Worm (Caenorhabditis elegans) whole organism, young adult: ENCODE results near the gene C01G10.1.

Experiments
- B0035.1 ChIP-seq: sonication (generic microtip); optimal IDR thresholded peaks from 2 replicates; lab custom pipeline; 2016; ENCODE audit warnings: missing genetic modification characterization, mild to moderate bottlenecking, missing compliant biosample characterization, missing genotype, missing genetic modification reagents
- B0336.3 ChIP-seq: fragments of 200-800 bp; sonication (Bioruptor generic); IDR thresholded peaks from 2 replicates; pipeline ENCODE4 v1.3.6; 2022; ENCODE audit warnings: missing genetic modification characterization, missing compliant biosample characterization
- C06A6.2 ChIP-seq: fragments of 200-800 bp; sonication (Bioruptor generic); conservative IDR thresholded peaks from 2 replicates; pipeline ENCODE4 v1.3.6; 2022; ENCODE audit warnings: missing genetic modification characterization, missing compliant biosample characterization
- C17E4.6 ChIP-seq: fragments of 200-800 bp; sonication (Bioruptor generic); IDR thresholded peaks from 2 replicates; pipeline ENCODE4 v1.3.6; 2022; ENCODE audit warnings: missing genetic modification reagents, missing genetic modification characterization, missing compliant biosample characterization
- F39B2.1 ChIP-seq: fragments of 200-800 bp; sonication (Bioruptor generic); IDR thresholded peaks from 2 replicates; pipeline ENCODE4 v1.3.6; 2022; ENCODE audit warnings: missing genetic modification reagents, missing genetic modification characterization, missing compliant biosample characterization
- F52B5.7 ChIP-seq: sonication (generic microtip); optimal IDR thresholded peaks from 2 replicates; lab custom pipeline; 2016; ENCODE audit warnings: mild to moderate bottlenecking, missing genetic modification characterization, missing compliant biosample characterization
- T07F8.4 ChIP-seq: sonication (generic microtip); optimal IDR thresholded peaks from 2 replicates; lab custom pipeline; 2016; ENCODE audit warnings: mild to moderate bottlenecking, missing genetic modification characterization, moderate library complexity, missing compliant biosample characterization
- Y53F4B.3 ChIP-seq: fragments of 200-800 bp; sonication (Bioruptor generic); IDR thresholded peaks from 2 replicates; pipeline ENCODE4 v1.3.6; 2022; ENCODE audit warnings: missing genetic modification reagents, missing genetic modification characterization, missing compliant biosample characterization
- Y79H2A.3 ChIP-seq: fragments of 200-800 bp; sonication (Bioruptor generic); conservative IDR thresholded peaks from 2 replicates; pipeline ENCODE4 v1.3.6; 2022; ENCODE audit warnings: missing genetic modification reagents, missing genetic modification characterization, missing compliant biosample characterization
- akir-1 ChIP-seq: fragments of 200-800 bp; sonication (Bioruptor generic); optimal IDR thresholded peaks from 2 replicates; lab custom pipeline; 2018; ENCODE audit warnings: mild to moderate bottlenecking, missing genetic modification characterization, moderate library complexity, missing compliant biosample characterization
- aptf-2 ChIP-seq: fragments of 200-800 bp; sonication (Bioruptor generic); conservative IDR thresholded peaks from 2 replicates; pipeline ENCODE4 v1.3.6; 2022; ENCODE audit warnings: missing genetic modification reagents, missing genetic modification characterization, missing compliant biosample characterization
- attf-3 ChIP-seq: fragments of 200-800 bp; sonication (Bioruptor generic); conservative IDR thresholded peaks from 2 replicates; pipeline ENCODE4 v1.3.6; 2022; ENCODE audit warnings: missing genetic modification reagents, missing genetic modification characterization, missing compliant biosample characterization
- bed-1 ChIP-seq: fragments of 200-800 bp; sonication (Bioruptor generic); IDR thresholded peaks from 2 replicates; pipeline ENCODE4 v1.3.6; 2022; ENCODE audit warnings: missing genetic modification reagents, missing genetic modification characterization, missing compliant biosample characterization
- bed-2 ChIP-seq: fragments of 200-800 bp; sonication (Bioruptor generic); IDR thresholded peaks from 2 replicates; pipeline ENCODE4 v1.3.6; 2022; ENCODE audit warnings: missing genetic modification reagents, missing genetic modification characterization, missing compliant biosample characterization
- cebp-2 ChIP-seq: fragments of 200-800 bp; sonication (Bioruptor generic); IDR thresholded peaks from 2 replicates; pipeline ENCODE4 v1.3.6; 2022; ENCODE audit warnings: missing genetic modification characterization, missing compliant biosample characterization
- ceh-40 ChIP-seq: fragments of 200-800 bp; sonication (Bioruptor generic); IDR thresholded peaks from 2 replicates; pipeline ENCODE4 v1.3.6; 2022; ENCODE audit warnings: missing genetic modification characterization, missing compliant biosample characterization
- ceh-58 ChIP-seq: fragments of 200-800 bp; sonication (Bioruptor generic); IDR thresholded peaks from 2 replicates; pipeline ENCODE4 v1.3.6; 2022; ENCODE audit warnings: missing genetic modification characterization, missing compliant biosample characterization
- ceh-79 ChIP-seq: sonication (generic microtip); optimal IDR thresholded peaks from 2 replicates; lab custom pipeline; 2017; ENCODE audit warnings: mild to moderate bottlenecking, missing genetic modification characterization, missing compliant biosample characterization
- die-1 ChIP-seq: sonication (generic microtip); optimal IDR thresholded peaks from 2 replicates; lab custom pipeline; 2016; ENCODE audit warnings: missing genotype, mild to moderate bottlenecking, missing genetic modification characterization, missing compliant biosample characterization
- dox-1 ChIP-seq: fragments of 200-800 bp; sonication (Bioruptor generic); IDR thresholded peaks from 2 replicates; pipeline ENCODE4 v1.3.6; 2022; ENCODE audit warnings: missing genetic modification reagents, missing genetic modification characterization, missing compliant biosample characterization
- fkh-3 ChIP-seq: sonication (generic microtip); optimal IDR thresholded peaks from 2 replicates; lab custom pipeline; 2016; ENCODE audit warnings: mild to moderate bottlenecking, missing genetic modification characterization, missing compliant biosample characterization
- him-1 ChIP-seq: sonication (generic microtip); optimal IDR thresholded peaks from 2 replicates; lab custom pipeline; 2016; ENCODE audit warnings: missing genotype, missing genetic modification reagents, missing genetic modification characterization, missing compliant biosample characterization
- hlh-26 ChIP-seq: fragments of 200-800 bp; sonication (Bioruptor generic); conservative IDR thresholded peaks from 2 replicates; pipeline ENCODE4 v1.3.6; 2022; ENCODE audit warnings: missing genetic modification reagents, missing genetic modification characterization, missing compliant biosample characterization
- hmg-1.2 ChIP-seq: fragments of 200-800 bp; sonication (Bioruptor generic); IDR thresholded peaks from 2 replicates; pipeline ENCODE4 v1.3.6; 2022; ENCODE audit warnings: missing genetic modification reagents, missing genetic modification characterization, missing compliant biosample characterization
- hrde-1 ChIP-seq: sonication (generic microtip); optimal IDR thresholded peaks from 2 replicates; lab custom pipeline; 2016; ENCODE audit warnings: missing genetic modification characterization, mild to moderate bottlenecking, missing compliant biosample characterization, moderate library complexity, missing genotype, missing genetic modification reagents, borderline replicate concordance
- lag-1 ChIP-seq: fragments of 200-800 bp; sonication (Bioruptor generic); IDR thresholded peaks from 2 replicates; pipeline ENCODE4 v1.3.6; 2022; ENCODE audit warnings: missing genetic modification reagents, missing genetic modification characterization, missing compliant biosample characterization
- let-526 ChIP-seq: fragments of 200-800 bp; sonication (Bioruptor generic); IDR thresholded peaks from 2 replicates; pipeline ENCODE4 v1.3.6; 2022; ENCODE audit warnings: missing genetic modification reagents, missing genetic modification characterization, missing compliant biosample characterization
- let-607 ChIP-seq, 2 experiments: fragments of 200-800 bp in 1 of 2; sonication (Bioruptor generic) in 1 of 2; sonication (generic microtip) in 1 of 2; optimal IDR thresholded peaks; 2 replicates each; lab custom pipeline; 2016 to 2018; ENCODE audit warnings: mild to moderate bottlenecking in 2 of 2, missing compliant biosample characterization in 2 of 2, missing genetic modification characterization in 2 of 2, moderate library complexity in 2 of 2, missing genotype in 1 of 2
- madf-10 ChIP-seq: sonication (generic microtip); optimal IDR thresholded peaks from 2 replicates; lab custom pipeline; 2016; ENCODE audit warnings: mild to moderate bottlenecking, missing genetic modification characterization, missing compliant biosample characterization
- mel-28 ChIP-seq: sonication (generic microtip); optimal IDR thresholded peaks from 2 replicates; lab custom pipeline; 2016; ENCODE audit warnings: borderline replicate concordance, mild to moderate bottlenecking, missing genetic modification characterization, missing compliant biosample characterization
- mes-4 ChIP-seq: sonication (generic microtip); optimal IDR thresholded peaks from 2 replicates; lab custom pipeline; 2016; ENCODE audit warnings: missing genotype, missing genetic modification characterization, missing compliant biosample characterization
- nhr-179 ChIP-seq: sonication (generic microtip); optimal IDR thresholded peaks from 2 replicates; lab custom pipeline; 2016; ENCODE audit warnings: mild to moderate bottlenecking, missing genetic modification characterization, missing compliant biosample characterization
- nhr-27 ChIP-seq: fragments of 200-800 bp; sonication (Bioruptor generic); optimal IDR thresholded peaks from 2 replicates; lab custom pipeline; 2018; ENCODE audit warnings: mild to moderate bottlenecking, missing genetic modification characterization, moderate library complexity, missing compliant biosample characterization
- nhr-90 ChIP-seq: sonication (generic microtip); optimal IDR thresholded peaks from 2 replicates; lab custom pipeline; 2016; ENCODE audit warnings: missing genotype, mild to moderate bottlenecking, missing genetic modification characterization, missing compliant biosample characterization
- pbrm-1 ChIP-seq: fragments of 200-800 bp; sonication (Bioruptor generic); IDR thresholded peaks from 2 replicates; pipeline ENCODE4 v1.3.6; 2022; ENCODE audit warnings: missing genetic modification reagents, missing genetic modification characterization, missing compliant biosample characterization
- rec-8 ChIP-seq, 2 experiments: sonication (generic microtip); optimal IDR thresholded peaks; 2 replicates each; lab custom pipeline; 2016; ENCODE audit warnings: mild to moderate bottlenecking in 2 of 2, missing genetic modification characterization in 2 of 2, missing genetic modification reagents in 2 of 2, missing genotype in 2 of 2, missing biosample characterization in 1 of 2, missing compliant biosample characterization in 1 of 2, moderate library complexity in 1 of 2
- repo-1 ChIP-seq: sonication (generic microtip); optimal IDR thresholded peaks from 2 replicates; lab custom pipeline; 2017; ENCODE audit warnings: mild to moderate bottlenecking, missing genetic modification characterization, missing compliant biosample characterization
- sea-2 ChIP-seq: fragments of 200-800 bp; sonication (Bioruptor generic); IDR thresholded peaks from 2 replicates; pipeline ENCODE4 v1.3.6; 2022; ENCODE audit warnings: missing genetic modification characterization, missing compliant biosample characterization
- snpc-1.1 ChIP-seq: sonication (generic microtip); optimal IDR thresholded peaks from 2 replicates; lab custom pipeline; 2017; ENCODE audit warnings: missing genetic modification characterization, mild to moderate bottlenecking, missing compliant biosample characterization, antibody characterized with exemption, moderate library complexity, missing genotype, missing genetic modification reagents; ENCODE audit not compliant: insufficient read depth
- snpc-1.3 ChIP-seq: sonication (generic microtip); optimal IDR thresholded peaks from 2 replicates; lab custom pipeline; 2017; ENCODE audit warnings: missing genetic modification characterization, mild to moderate bottlenecking, missing compliant biosample characterization, antibody characterized with exemption, moderate library complexity, missing genotype, missing genetic modification reagents; ENCODE audit not compliant: insufficient read depth
- unc-130 ChIP-seq: sonication (generic microtip); optimal IDR thresholded peaks from 2 replicates; lab custom pipeline; 2016; ENCODE audit warnings: missing genetic modification reagents, missing genetic modification characterization, missing compliant biosample characterization
- ztf-26 ChIP-seq: sonication (generic microtip); optimal IDR thresholded peaks from 2 replicates; lab custom pipeline; 2017; ENCODE audit warnings: missing genetic modification characterization, missing compliant biosample characterization
- ztf-28 ChIP-seq: fragments of 200-800 bp; sonication (Bioruptor generic); IDR thresholded peaks from 2 replicates; pipeline ENCODE4 v1.3.6; 2022; ENCODE audit warnings: missing genetic modification reagents, missing genetic modification characterization, missing compliant biosample characterization
- ztf-6 ChIP-seq: fragments of 200-800 bp; sonication (Bioruptor generic); IDR thresholded peaks from 2 replicates; pipeline ENCODE4 v1.3.6; 2022; ENCODE audit warnings: missing genetic modification reagents, missing genetic modification characterization, missing compliant biosample characterization

C01G10.1 gene

ce11 chrV:15136772-15137171 lies 37.2 kb downstream of the C01G10.1 start, which contains the start of gene aipl-1 (continued):
- TF ChIP-seq hrde-1 (tag; lab: Kevin White, UChicago), result no peak
- no peak for TF ChIP-seq hlh-26
- no peak for TF ChIP-seq cebp-2
- TF ChIP-seq C06A6.2 (GFP tag; lab: Robert Waterston, UW), result no peak
- peak; percentile 73 for TF ChIP-seq dox-1 (GFP tag; lab: Robert Waterston, UW)
- TF ChIP-seq mel-28 (tag; lab: Kevin White, UChicago), result no peak
- no peak for TF ChIP-seq ztf-26
- TF ChIP-seq let-607 (tag; optimal IDR thresholded peaks at IDR 0.05; lab: Kevin White, UChicago), result no peak
- TF ChIP-seq unc-130 (GFP tag; lab: Kevin White, UChicago), result no peak
- no peak for TF ChIP-seq snpc-1.3 (tag; lab: Kevin White, UChicago)
- no peak for TF ChIP-seq ceh-79 (tag; lab: Kevin White, UChicago)
- no peak for TF ChIP-seq F39B2.1
- TF ChIP-seq let-526, result no peak
- TF ChIP-seq madf-10 (tag; lab: Kevin White, UChicago), result peak; percentile 8
- TF ChIP-seq F52B5.7 (tag; lab: Kevin White, UChicago), result no peak
- no peak for TF ChIP-seq akir-1
- no peak for TF ChIP-seq him-1 (tag; lab: Kevin White, UChicago)
- no peak for TF ChIP-seq attf-3 (GFP tag; lab: Robert Waterston, UW)
- TF ChIP-seq C17E4.6, result no peak
- no peak for TF ChIP-seq Y79H2A.3 (GFP tag; lab: Robert Waterston, UW)
- no peak for TF ChIP-seq nhr-27 (tag; lab: Kevin White, UChicago)
- TF ChIP-seq hmg-1.2 (GFP tag; lab: Robert Waterston, UW), result peak; percentile 98
- TF ChIP-seq mes-4 (tag; lab: Kevin White, UChicago), result no peak
- TF ChIP-seq aptf-2 (GFP tag; lab: Robert Waterston, UW), result 0 out of 2 replicates have a peak, but pooled peaks have one; percentile 28
- no peak for TF ChIP-seq bed-2 (GFP tag; lab: Robert Waterston, UW)
- no peak for TF ChIP-seq B0336.3 (GFP tag; lab: Robert Waterston, UW)
- no peak for TF ChIP-seq pbrm-1
- TF ChIP-seq nhr-179 (tag; lab: Kevin White, UChicago), result no peak
- TF ChIP-seq die-1 (tag; lab: Kevin White, UChicago), result no peak
- no peak for TF ChIP-seq fkh-3 (tag; lab: Kevin White, UChicago)
- no peak for TF ChIP-seq ztf-6 (GFP tag; lab: Robert Waterston, UW)
- no peak for TF ChIP-seq bed-1 (GFP tag; lab: Robert Waterston, UW)
- TF ChIP-seq nhr-90 (tag; lab: Kevin White, UChicago), result no peak
- no peak for TF ChIP-seq lag-1 (GFP tag; lab: Robert Waterston, UW)
- no peak for TF ChIP-seq ztf-28 (GFP tag; lab: Robert Waterston, UW)
- no peak for TF ChIP-seq rec-8 (tag; optimal IDR thresholded peaks at IDR 0.05; lab: Kevin White, UChicago)
- no peak for TF ChIP-seq Y53F4B.3 (GFP tag; lab: Robert Waterston, UW)
- no peak for TF ChIP-seq T07F8.4 (tag; lab: Kevin White, UChicago)
- no peak for TF ChIP-seq sea-2 (GFP tag; lab: Robert Waterston, UW)
- no peak for TF ChIP-seq ceh-40
- TF ChIP-seq repo-1 (tag; lab: Kevin White, UChicago), result no peak
- TF ChIP-seq ceh-58 (GFP tag; lab: Robert Waterston, UW), result no peak
- no peak for TF ChIP-seq B0035.1 (tag; lab: Kevin White, UChicago)
- no peak for TF ChIP-seq snpc-1.1 (tag; lab: Kevin White, UChicago)
- TF ChIP-seq, all 124 proteins: peak for 29
